Worm (Caenorhabditis elegans): ENCODE data around the gene F10E7.5.
A peak's percentile ranks its signal among the peaks of the same experiment; 100 is the strongest.

DNA sequence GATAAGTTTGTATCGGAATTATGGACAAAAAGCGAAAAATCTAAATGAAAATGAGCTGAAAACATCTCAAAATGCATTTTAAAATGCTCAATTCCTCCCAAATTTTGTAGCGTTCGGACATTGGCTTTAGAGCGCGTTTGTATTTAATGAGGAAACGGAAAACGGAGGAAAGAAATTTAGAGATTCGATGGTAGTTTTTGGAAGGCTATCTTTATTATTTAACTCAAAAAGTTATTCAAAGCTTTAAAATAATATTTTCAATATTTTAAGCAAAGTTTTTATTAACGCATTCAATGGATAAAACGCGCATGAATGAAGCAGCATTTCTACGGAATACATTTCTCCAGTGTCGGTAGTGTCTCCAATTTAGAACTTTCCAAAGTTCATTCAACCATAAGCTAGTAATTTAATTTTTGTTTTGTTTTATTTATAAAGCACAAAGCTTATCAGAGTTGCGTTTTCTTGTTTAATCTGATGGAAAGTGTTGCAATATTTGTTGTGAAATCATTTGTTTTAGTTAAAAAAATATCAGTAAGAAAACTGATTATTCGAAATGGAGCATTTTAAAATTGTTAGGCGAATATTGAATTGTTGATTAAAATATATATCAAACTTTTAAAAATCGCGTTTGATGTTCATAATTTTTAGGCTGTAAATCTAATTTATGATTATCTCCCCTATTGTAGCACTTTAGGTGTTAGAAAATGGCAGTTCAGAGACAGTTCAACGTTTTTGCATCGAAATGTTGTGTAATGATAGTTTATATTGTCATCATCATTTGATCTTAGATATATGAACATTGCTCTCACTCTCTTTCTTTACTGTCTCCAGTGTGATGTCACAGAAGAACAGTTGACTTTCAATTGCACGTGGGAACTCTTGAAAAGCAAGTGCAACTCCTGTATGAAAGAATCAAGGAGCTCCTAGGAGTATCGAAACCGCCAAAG, 38.9 kb upstream of the F10E7.5 start:
- TF ChIP-seq med-1 (GFP tag; optimal IDR thresholded peaks at IDR 0.05; ENCODE audit: insufficient read depth) (no peak), ztf-23 (GFP tag; IDR thresholded peaks at IDR 0.05) (no peak; the same call in 1 of the 2 replicates), flt-1 (GFP tag; IDR thresholded peaks at IDR 0.05) (peak; percentile 77), klf-2 (GFP tag; conservative IDR thresholded peaks at IDR 0.05) (no peak), ref-1 (GFP tag; conservative IDR thresholded peaks at IDR 0.05) (no peak), ztf-29 (GFP tag; IDR thresholded peaks at IDR 0.05) (0 out of 2 replicates have a peak, but pooled peaks have one; percentile 41), T22C8.4 (GFP tag; IDR thresholded peaks at IDR 0.05) (no peak)

Data from whole organism, midembryonic.